Fruit fly (Drosophila melanogaster): Measurements from ENCODE around the gene Fas2.

DNA sequence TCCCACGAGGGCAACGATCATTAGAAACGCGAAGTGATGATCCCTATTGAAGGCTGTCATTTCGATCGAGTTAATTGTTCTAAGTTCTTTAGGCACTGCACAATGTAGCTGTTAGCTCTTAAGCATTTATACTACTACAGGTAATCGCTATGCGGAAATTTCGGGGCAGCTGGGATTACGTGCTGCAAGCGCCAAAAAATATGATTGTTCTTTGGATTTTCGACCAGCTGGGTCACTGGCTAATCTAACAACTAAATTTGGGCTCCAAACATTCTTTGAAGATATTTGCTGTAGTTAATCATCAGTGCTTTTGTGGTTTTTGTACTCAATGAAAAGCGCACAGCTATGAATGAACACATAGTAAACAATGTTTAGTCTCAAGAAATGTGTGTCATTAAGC lies 11.4 kb upstream of the Fas2 start, which contains the start of gene CG15571:
- no peak for TF ChIP-seq CG6854 (GFP tag; optimal IDR thresholded peaks at IDR 0.05)
- TF ChIP-seq svp (GFP tag): no peak
- TF ChIP-seq OdsH (GFP tag; optimal IDR thresholded peaks at IDR 0.05): no peak
- no peak for TF ChIP-seq Ets96B (tag; optimal IDR thresholded peaks at IDR 0.05)
- TF ChIP-seq Sox14 (GFP tag; optimal IDR thresholded peaks at IDR 0.05): no peak
- no peak for TF ChIP-seq topi (GFP tag; optimal IDR thresholded peaks at IDR 0.05)
- no peak for TF ChIP-seq Smox (GFP tag; optimal IDR thresholded peaks at IDR 0.05)
- no peak for TF ChIP-seq CG6808 (GFP tag; optimal IDR thresholded peaks at IDR 0.05)
- no peak for TF ChIP-seq CG7368 (GFP tag; optimal IDR thresholded peaks at IDR 0.05)
- TF ChIP-seq Eip93F (GFP tag; optimal IDR thresholded peaks at IDR 0.05): no peak
- no peak for TF ChIP-seq CG11902 (GFP tag; optimal IDR thresholded peaks at IDR 0.05)
- no peak for TF ChIP-seq dac (GFP tag; optimal IDR thresholded peaks at IDR 0.05)
